Worm (Caenorhabditis elegans): ENCODE data around the gene C08B6.18.

ce11 chrV:10086141-10086540 lies 47.8 kb downstream of the C08B6.18 start:
- TF ChIP-seq elt-2 (tag; optimal IDR thresholded peaks at IDR 0.05) (no peak), lin-13 (GFP tag; optimal IDR thresholded peaks at IDR 0.05) (no peak), elt-3 (tag; optimal IDR thresholded peaks at IDR 0.05) (no peak), C16A3.4 (tag; optimal IDR thresholded peaks at IDR 0.05) (no peak), snpc-4 (tag; optimal IDR thresholded peaks at IDR 0.05) (no peak)
